Fruit fly (Drosophila melanogaster): ENCODE data around the gene Dnah3.

Gene Dnah3

dm6 chr3L:4842710-4843109 lies 18.4 kb upstream of the Dnah3 start:
- TF ChIP-seq Hr38 (GFP tag; optimal IDR thresholded peaks at IDR 0.05), result no peak
- no peak for TF ChIP-seq fkh (GFP tag; optimal IDR thresholded peaks at IDR 0.05)
- no peak for TF ChIP-seq lz (GFP tag; optimal IDR thresholded peaks at IDR 0.05)
- TF ChIP-seq fd59A (GFP tag; optimal IDR thresholded peaks at IDR 0.05), result no peak
- no peak for TF ChIP-seq esn (GFP tag; optimal IDR thresholded peaks at IDR 0.05)
- no peak for TF ChIP-seq Hr4 (GFP tag; optimal IDR thresholded peaks at IDR 0.05)
- no peak for TF ChIP-seq Eip93F (GFP tag; optimal IDR thresholded peaks at IDR 0.05)
- no peak for TF ChIP-seq Blimp-1 (GFP tag; optimal IDR thresholded peaks at IDR 0.05)
- TF ChIP-seq CG6854 (GFP tag; optimal IDR thresholded peaks at IDR 0.05), result no peak
- no peak for TF ChIP-seq Eip75B (GFP tag; optimal IDR thresholded peaks at IDR 0.05)
- no peak for TF ChIP-seq acj6 (GFP tag; optimal IDR thresholded peaks at IDR 0.05)
- TF ChIP-seq CG15336 (GFP tag; IDR thresholded peaks at IDR 0.05), result no peak

dm6 chr3L:4843428-4843827 lies 17.6 kb upstream of the Dnah3 start:
- no peak for TF ChIP-seq dsx (GFP tag; optimal IDR thresholded peaks at IDR 0.05; ENCODE audit: poor library complexity, severe bottlenecking)

dm6 chr3L:4844792-4845191 lies 16.3 kb upstream of the Dnah3 start:
- TF ChIP-seq CG8319 (GFP tag; optimal IDR thresholded peaks at IDR 0.05) (no peak), esn (GFP tag; optimal IDR thresholded peaks at IDR 0.05) (no peak), Met (GFP tag; optimal IDR thresholded peaks at IDR 0.05) (no peak), salr (GFP tag; optimal IDR thresholded peaks at IDR 0.05) (no peak), CG3919 (GFP tag; optimal IDR thresholded peaks at IDR 0.05) (no peak), fd59A (GFP tag; optimal IDR thresholded peaks at IDR 0.05) (no peak), Eip78C (GFP tag) (no peak), Hr39 (GFP tag; optimal IDR thresholded peaks at IDR 0.05) (no peak), CG4318 (GFP tag; optimal IDR thresholded peaks at IDR 0.05) (no peak), Lpt (GFP tag; optimal IDR thresholded peaks at IDR 0.05) (no peak), pdm3 (GFP tag; optimal IDR thresholded peaks at IDR 0.05) (no peak), vri (GFP tag; optimal IDR thresholded peaks at IDR 0.05) (no peak), CG6792 (GFP tag; optimal IDR thresholded peaks at IDR 0.05) (no peak), achi (GFP tag; optimal IDR thresholded peaks at IDR 0.05) (no peak), Hr38 (GFP tag; optimal IDR thresholded peaks at IDR 0.05) (no peak)

- TF ChIP-seq CG6276 (GFP tag; optimal IDR thresholded peaks at IDR 0.05) (no peak), CG8119 (GFP tag; IDR thresholded peaks at IDR 0.05) (peak; percentile 53; the same call in 2 of the 3 replicates), acj6 (GFP tag; optimal IDR thresholded peaks at IDR 0.05) (no peak), Gug (GFP tag; IDR thresholded peaks at IDR 0.05) (0 out of 2 replicates have a peak, but pooled peaks have one; percentile 28), Eip78C (GFP tag) (peak; percentile 39), CG6163 (GFP tag; IDR thresholded peaks at IDR 0.05) (peak; percentile 55; the same call in 1 of the 3 replicates), CG11294 (GFP tag; IDR thresholded peaks at IDR 0.05) (0 out of 2 replicates have a peak, but pooled peaks have one; percentile 17), eg (GFP tag; IDR thresholded peaks at IDR 0.05) (peak; percentile 49; the same call in 1 of the 3 replicates), svp (GFP tag) (peak; percentile 1), topi (GFP tag; optimal IDR thresholded peaks at IDR 0.05) (no peak)
These were observed 13.0 kb upstream of the Dnah3 start for dm6 chr3L:4848066-4848465.

- TF ChIP-seq OdsH (GFP tag; optimal IDR thresholded peaks at IDR 0.05) (peak; percentile 4), CG11762 (GFP tag; optimal IDR thresholded peaks at IDR 0.05; ENCODE audit: insufficient read depth) (no peak), achi (GFP tag; optimal IDR thresholded peaks at IDR 0.05) (peak; percentile 13), CG6163 (GFP tag; IDR thresholded peaks at IDR 0.05) (no peak), CG15336 (GFP tag; IDR thresholded peaks at IDR 0.05) (no peak), Eip78C (GFP tag) (peak; percentile 19), Eip75B (GFP tag; optimal IDR thresholded peaks at IDR 0.05) (no peak)
These were observed 8.5 kb upstream of the Dnah3 start, which contains the start of gene CG32237 for dm6 chr3L:4852411-4853050. Gene CG32237 (minus strand): TSS chr3L:4852461.

Data from whole organism, prepupa.